Fruit fly (Drosophila melanogaster) ovary, adult (tissue): ENCODE measurements around the gene CAH4.

ENCODE experiments used
- CG17801 ChIP-seq: fragments of 200-800 bp; optimal IDR thresholded peaks from 2 replicates; lab custom pipeline; 2019; ENCODE audit warnings: missing biosample characterization, mild to moderate bottlenecking, missing genetic modification characterization, moderate library complexity; ENCODE audit not compliant: partially characterized antibody

Gene CAH4

DNA sequence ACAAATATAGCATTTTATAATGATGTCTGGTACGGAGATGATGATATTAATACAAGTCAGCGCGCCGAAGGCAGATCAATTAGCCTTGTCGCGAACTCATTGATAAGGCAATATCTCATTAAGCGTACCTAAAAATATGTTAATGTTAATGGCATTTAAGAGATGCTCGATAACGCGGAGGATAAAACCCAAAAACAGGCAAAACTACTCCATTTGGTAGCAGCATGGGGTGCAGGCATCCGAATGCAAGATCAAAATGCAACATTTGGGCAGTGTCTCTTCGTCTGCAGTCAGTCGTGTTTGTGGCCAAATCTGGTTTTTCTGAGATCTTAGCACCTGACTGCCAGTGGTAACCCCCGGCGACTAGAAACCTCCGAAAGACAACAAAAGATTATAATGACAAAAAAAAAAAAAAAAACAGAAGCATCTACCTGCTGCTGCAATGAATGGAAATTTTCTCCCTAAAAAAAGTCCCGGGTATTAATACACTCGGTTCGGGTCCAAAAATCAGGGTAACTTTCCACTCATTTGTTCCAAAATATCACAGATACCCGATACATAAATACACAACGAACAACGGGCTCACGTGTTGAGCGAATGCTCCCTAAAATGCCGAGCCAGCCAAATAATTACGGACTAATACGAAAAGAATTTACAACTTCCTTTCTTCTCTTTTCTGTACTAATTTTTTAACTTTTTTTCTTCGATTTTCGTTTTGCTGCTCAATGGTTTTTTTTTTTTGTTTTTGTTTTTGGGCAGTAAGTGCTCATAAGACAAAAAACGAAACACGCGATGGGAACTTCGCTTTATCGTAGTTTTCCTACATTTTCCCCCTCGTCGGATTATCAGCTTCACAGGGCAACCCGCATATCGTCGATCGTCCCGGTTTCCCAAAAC lies 11.2 kb downstream of the CAH4 start:
- TF ChIP-seq CG17801 = peak; percentile 71

DNA sequence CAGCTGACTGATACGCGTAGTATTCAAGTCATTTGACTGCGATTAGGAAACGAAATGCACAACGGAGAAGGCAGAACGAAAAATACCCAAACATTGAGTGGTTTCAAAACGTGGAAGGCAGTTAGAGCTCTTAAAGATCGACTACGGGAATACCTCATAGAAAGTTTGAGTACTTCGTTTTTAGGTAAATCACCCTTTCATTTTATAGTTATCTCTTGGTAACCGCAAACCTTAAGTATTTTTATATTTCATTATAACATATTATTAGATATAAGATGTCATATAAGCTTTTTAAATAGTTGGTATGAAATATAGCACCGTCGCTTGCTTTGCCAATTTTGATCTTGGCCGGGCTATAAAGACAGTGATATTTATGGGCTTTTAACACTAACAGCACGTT lies 12.2 kb downstream of the CAH4 start:
- TF ChIP-seq CG17801 = no peak

dm6 chr3R:24841635-24842034 lies 15.7 kb downstream of the CAH4 start, which contains the start of gene Esp:
TSS of gene Esp (plus strand) at chr3R:24841935.
- TF ChIP-seq CG17801 = no peak

dm6 chr3R:24841063-24841462 lies 16.3 kb downstream of the CAH4 start, which contains the start of gene CG33658:
TSS of gene CG33658 (minus strand) at chr3R:24841163.
- no peak for TF ChIP-seq CG17801

- no peak for TF ChIP-seq CG17801
Measured at dm6 chr3R:24833652-24834051, 23.7 kb downstream of the CAH4 start, which contains the start of gene sosie. TSS of gene sosie (plus strand) at chr3R:24833952.

DNA sequence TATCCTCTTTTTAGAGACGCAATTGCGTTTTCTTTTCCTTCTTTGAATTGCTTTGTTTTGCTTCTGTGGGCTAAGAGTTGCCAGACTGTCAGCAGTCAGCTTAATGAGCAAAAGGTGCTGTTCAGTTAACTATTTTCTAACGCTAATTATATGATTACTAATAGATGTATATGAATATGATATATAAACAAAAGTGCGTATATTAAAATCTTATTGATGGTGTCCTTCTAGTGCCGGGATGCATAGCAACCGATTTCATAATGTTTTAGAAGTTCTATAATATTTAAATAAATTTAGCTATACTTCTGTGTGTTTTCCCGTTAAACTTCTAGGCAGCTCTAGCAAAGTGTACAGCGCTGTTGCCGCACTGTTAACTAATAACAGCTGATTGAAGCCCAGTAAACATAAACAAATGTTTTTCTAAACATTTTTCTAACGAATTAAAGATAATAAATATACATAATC lies 27.4 kb downstream of the CAH4 start, which contains the start of the genes Kaz and CG43273:
Gene Kaz, minus strand, starts transcription at position 73 of the 465 bp plus-strand sequence.
Gene CG43273, plus strand, starts transcription at position 415 of the 465 bp plus-strand sequence.
- TF ChIP-seq CG17801 = peak; percentile 60

dm6 chr3R:24828234-24828633 lies 29.1 kb downstream of the CAH4 start, which contains the start of gene RabX4:
TSS of gene RabX4 (minus strand) at chr3R:24828409.
- no peak for TF ChIP-seq CG17801

DNA sequence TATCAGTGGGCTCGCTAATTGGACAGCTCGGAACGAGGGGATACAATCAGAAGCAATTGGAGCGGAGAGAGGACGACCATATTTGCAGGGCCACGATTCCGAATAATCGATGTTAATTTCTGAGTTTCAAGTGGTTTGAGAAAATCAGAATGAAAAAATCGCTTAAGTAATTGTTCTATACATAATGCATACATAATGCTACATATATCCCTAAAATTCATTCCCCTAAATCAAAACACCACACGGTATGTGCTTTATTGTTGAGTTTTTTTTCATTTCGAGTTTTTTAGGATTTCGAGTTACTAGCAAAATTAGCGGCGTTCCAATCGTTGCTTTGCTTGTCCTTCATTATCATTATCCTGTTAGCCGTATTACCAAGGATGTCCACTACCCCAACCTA lies 31.8 kb downstream of the CAH4 start, which contains the start of gene niki:
Gene niki, minus strand, starts transcription at position 101 of the 400 bp plus-strand sequence.
- no peak for TF ChIP-seq CG17801

DNA sequence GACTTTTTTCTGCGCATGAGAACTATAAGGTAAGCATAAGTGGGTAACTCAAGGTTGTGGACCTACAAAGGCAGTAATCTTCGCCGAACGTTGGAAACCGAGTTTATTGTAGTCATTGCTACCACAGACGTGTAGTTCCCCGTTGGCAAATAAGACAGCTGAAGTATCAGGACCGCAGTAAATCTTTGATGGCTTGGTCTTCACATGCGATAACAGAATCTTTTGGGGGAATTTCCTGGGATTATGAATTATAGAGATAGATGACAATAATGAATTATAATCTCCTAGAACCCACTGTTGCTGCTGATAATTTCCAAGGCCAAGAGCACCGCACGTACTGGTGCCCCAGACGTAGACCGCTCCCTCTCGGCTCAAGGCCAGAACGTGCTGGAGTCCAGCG lies 34.3 kb downstream of the CAH4 start:
- no peak for TF ChIP-seq CG17801

- TF ChIP-seq CG17801 = no peak
Measured at dm6 chr3R:24816993-24817854, 40.1 kb downstream of the CAH4 start, which contains the start of the genes CG5808 and Saf-B. TSS of gene CG5808 (minus strand) at chr3R:24817007. TSS of gene Saf-B (plus strand) at chr3R:24817464.

dm6 chr3R:24813637-24814301 lies 43.6 kb downstream of the CAH4 start, which contains the start of the genes lili and CG34150:
TSS of gene lili (minus strand) at chr3R:24814012.
TSS of gene CG34150 (plus strand) at chr3R:24814262.
- TF ChIP-seq CG17801 = peak; percentile 81

dm6 chr3R:24812987-24813636 lies 44.2 kb downstream of the CAH4 start:
- TF ChIP-seq CG17801 = no peak

DNA sequence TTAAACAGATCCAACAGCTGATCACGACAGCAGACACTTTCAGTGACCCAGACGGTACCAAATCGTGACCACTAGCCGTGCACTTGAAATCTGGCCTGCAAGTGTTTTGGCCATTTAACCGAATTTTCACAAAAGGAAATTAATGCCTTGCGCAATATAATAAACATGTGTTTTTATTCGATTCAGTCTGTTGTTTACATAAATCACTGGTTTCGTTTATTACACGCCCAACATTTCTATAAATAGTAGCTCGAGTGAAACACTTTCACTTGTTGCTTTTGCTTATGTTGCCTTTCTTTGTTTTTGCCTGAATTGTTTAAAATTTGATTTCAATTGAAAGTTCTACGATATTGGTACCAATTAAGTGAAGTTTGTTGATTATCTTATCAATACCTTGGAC lies 45.0 kb downstream of the CAH4 start:
- TF ChIP-seq CG17801 = no peak

- TF ChIP-seq CG17801 = peak; percentile 73
Measured at dm6 chr3R:24810844-24811625, 46.3 kb downstream of the CAH4 start.
